Worm (Caenorhabditis elegans) whole organism, early embryonic: Measurements from ENCODE around the gene K12H4.7.

Experiments used
- B0310.2 ChIP-seq: sonication (generic microtip); optimal IDR thresholded peaks from 2 replicates; lab custom pipeline; 2016; ENCODE audit warnings: mild to moderate bottlenecking, missing genetic modification characterization, missing compliant biosample characterization
- F13C5.2 ChIP-seq: sonication (generic microtip); optimal IDR thresholded peaks from 2 replicates; lab custom pipeline; 2017; ENCODE audit warnings: mild to moderate bottlenecking, missing genetic modification characterization, inconsistent platforms, missing compliant biosample characterization
- aly-1 ChIP-seq: sonication (generic microtip); optimal IDR thresholded peaks from 2 replicates; lab custom pipeline; 2016; ENCODE audit warnings: missing genetic modification characterization, missing compliant biosample characterization
- ama-1 ChIP-seq: fragments of 150-350 bp; optimal IDR thresholded peaks from 2 replicates; lab custom pipeline; 2014
- ceh-13 ChIP-seq: fragments of 200-800 bp; sonication (Bioruptor generic); optimal IDR thresholded peaks from 2 replicates; lab custom pipeline; 2018; ENCODE audit warnings: mild to moderate bottlenecking, missing genetic modification characterization, missing compliant biosample characterization
- hmbx-1 ChIP-seq: sonication (generic microtip); optimal IDR thresholded peaks from 2 replicates; lab custom pipeline; 2016; ENCODE audit warnings: mild to moderate bottlenecking, missing genetic modification characterization, missing compliant biosample characterization
- hmg-4 ChIP-seq: fragments of 200-800 bp; sonication (Bioruptor generic); optimal IDR thresholded peaks from 2 replicates; lab custom pipeline; 2018; ENCODE audit warnings: mild to moderate bottlenecking, missing genetic modification characterization, missing compliant biosample characterization
- pes-1 ChIP-seq: fragments of 200-800 bp; sonication (Bioruptor generic); IDR thresholded peaks from 2 replicates; pipeline ENCODE4 v1.3.6; 2022; ENCODE audit warnings: missing genetic modification reagents, missing genetic modification characterization, missing compliant biosample characterization
- scrt-1 ChIP-seq: fragments of 200-800 bp; sonication (Bioruptor generic); IDR thresholded peaks from 2 replicates; pipeline ENCODE4 v1.3.6; 2022; ENCODE audit warnings: missing genetic modification characterization, missing compliant biosample characterization
- tbx-11 ChIP-seq: fragments of 200-800 bp; sonication (Bioruptor generic); IDR thresholded peaks from 2 replicates; pipeline ENCODE4 v1.3.6; 2022; ENCODE audit warnings: missing genetic modification characterization, missing compliant biosample characterization
- tbx-37 ChIP-seq: fragments of 200-800 bp; sonication (Bioruptor generic); conservative IDR thresholded peaks from 2 replicates; pipeline ENCODE4 v1.3.6; 2022; ENCODE audit warnings: missing genetic modification reagents, missing genetic modification characterization, missing compliant biosample characterization

DNA sequence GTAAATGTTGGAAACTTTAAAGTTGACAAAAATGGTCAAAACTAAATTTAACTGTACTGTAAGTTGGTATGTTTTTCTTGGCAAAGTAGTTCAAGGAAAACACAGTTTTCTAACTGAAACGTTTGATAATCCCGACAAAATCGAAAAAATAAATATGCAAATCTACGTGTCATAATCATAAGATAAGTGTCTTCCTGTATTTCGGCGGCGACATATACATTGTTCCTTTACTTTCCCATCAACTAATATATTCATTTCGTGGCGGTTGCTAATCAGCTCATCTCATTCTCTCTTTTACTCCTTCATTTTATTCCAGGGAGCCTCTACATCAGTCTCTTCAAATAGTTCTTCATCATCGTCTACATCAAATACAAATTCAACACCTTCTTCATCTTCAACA, 16.9 kb upstream of the K12H4.7 start:
- no peak for TF ChIP-seq scrt-1 (GFP tag; lab: Robert Waterston, UW)
- no peak for TF ChIP-seq ceh-13
- TF ChIP-seq ama-1 (lab: Kevin White, UChicago), result no peak
- TF ChIP-seq pes-1 (GFP tag; lab: Robert Waterston, UW), result no peak
- no peak for TF ChIP-seq F13C5.2
- no peak for TF ChIP-seq hmg-4 (GFP tag; lab: Kevin White, UChicago)
- no peak for TF ChIP-seq B0310.2 (tag; lab: Kevin White, UChicago)
- TF ChIP-seq aly-1 (tag; lab: Kevin White, UChicago), result no peak
- no peak for TF ChIP-seq tbx-11 (GFP tag; lab: Robert Waterston, UW)
- no peak for TF ChIP-seq hmbx-1 (tag; lab: Kevin White, UChicago)
- TF ChIP-seq tbx-37 (GFP tag; lab: Robert Waterston, UW), result no peak
